Worm (Caenorhabditis elegans): Measurements from ENCODE around the gene best-17.

best-17 gene

DNA sequence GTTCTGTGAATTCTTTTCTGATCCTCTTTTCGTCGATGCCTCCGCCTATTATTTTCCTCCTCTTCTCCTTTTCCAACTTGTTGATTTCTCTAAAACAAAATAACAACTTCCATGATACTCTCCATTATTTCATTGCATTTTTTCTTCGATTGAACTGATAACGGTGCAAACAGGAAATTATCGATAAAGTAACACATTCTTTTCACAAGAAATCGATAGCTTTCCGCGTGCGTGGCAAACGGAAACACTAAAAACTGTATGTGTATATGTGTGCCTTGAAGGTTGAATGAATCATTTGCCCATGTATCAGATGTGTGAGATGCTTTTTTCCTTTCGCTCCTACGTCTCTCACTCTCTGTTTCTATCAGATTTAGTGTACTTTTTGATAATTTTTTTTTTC is 42.1 kb upstream of the best-17 start:
- TF ChIP-seq ztf-11 (tag; optimal IDR thresholded peaks at IDR 0.05) (no peak), nhr-2 (tag; optimal IDR thresholded peaks at IDR 0.05) (no peak), drap-1 (GFP tag; optimal IDR thresholded peaks at IDR 0.05) (no peak), unc-39 (tag; optimal IDR thresholded peaks at IDR 0.05) (no peak), lin-13 (tag; optimal IDR thresholded peaks at IDR 0.05) (no peak), bed-3 (GFP tag; optimal IDR thresholded peaks at IDR 0.05) (no peak), unc-120 (tag; optimal IDR thresholded peaks at IDR 0.05; ENCODE audit: poor library complexity, severe bottlenecking) (no peak), pha-4 (tag; optimal IDR thresholded peaks at IDR 0.05) (no peak), ham-2 (GFP tag; optimal IDR thresholded peaks at IDR 0.05) (no peak), ces-1 (GFP tag; optimal IDR thresholded peaks at IDR 0.05) (no peak), M03D4.4 (tag; optimal IDR thresholded peaks at IDR 0.05) (no peak), snpc-4 (tag; optimal IDR thresholded peaks at IDR 0.05) (no peak), sem-2 (GFP tag; optimal IDR thresholded peaks at IDR 0.05) (no peak), ceh-43 (GFP tag; optimal IDR thresholded peaks at IDR 0.05) (no peak), nhr-237 (tag; optimal IDR thresholded peaks at IDR 0.05) (no peak)

DNA sequence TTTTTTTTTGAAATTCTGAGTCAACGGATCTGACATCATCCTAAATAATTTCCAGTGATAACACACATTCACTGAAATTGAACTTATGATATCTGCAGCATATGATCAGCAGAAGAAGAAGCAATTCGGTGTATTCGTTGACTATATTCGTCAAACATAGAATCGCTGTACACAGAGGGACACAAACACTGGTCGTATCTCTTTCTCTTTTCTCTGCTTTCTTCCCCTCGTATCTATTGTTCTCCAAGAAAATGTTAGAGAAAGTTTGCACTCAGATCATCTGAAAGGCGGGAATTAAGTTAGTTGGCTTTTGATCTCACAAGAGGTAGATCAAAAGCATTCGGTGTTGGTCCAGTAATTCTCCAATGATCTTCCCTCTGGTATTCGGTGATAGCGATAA is 41.1 kb upstream of the best-17 start:
- TF ChIP-seq nhr-237 (tag; optimal IDR thresholded peaks at IDR 0.05): no peak

ce11 chrIII:649935-650334 is 40.5 kb upstream of the best-17 start:
- TF ChIP-seq hlh-1 (tag; optimal IDR thresholded peaks at IDR 0.05): no peak
- no peak for TF ChIP-seq snpc-4 (tag; optimal IDR thresholded peaks at IDR 0.05)
- TF ChIP-seq sem-2 (GFP tag; optimal IDR thresholded peaks at IDR 0.05): no peak
- TF ChIP-seq ceh-39 (tag; optimal IDR thresholded peaks at IDR 0.05): no peak
- no peak for TF ChIP-seq blmp-1 (tag; optimal IDR thresholded peaks at IDR 0.05)
- TF ChIP-seq unc-62 (GFP tag; optimal IDR thresholded peaks at IDR 0.05): no peak
- no peak for TF ChIP-seq M03D4.4 (tag; optimal IDR thresholded peaks at IDR 0.05)
- no peak for TF ChIP-seq ceh-43 (GFP tag; optimal IDR thresholded peaks at IDR 0.05)
- TF ChIP-seq bed-3 (GFP tag; optimal IDR thresholded peaks at IDR 0.05): no peak
- TF ChIP-seq tbx-8 (GFP tag; optimal IDR thresholded peaks at IDR 0.05): no peak
- no peak for TF ChIP-seq mls-2 (tag; optimal IDR thresholded peaks at IDR 0.05)
- no peak for TF ChIP-seq sptf-1 (tag; optimal IDR thresholded peaks at IDR 0.05)
- no peak for TF ChIP-seq ham-2 (GFP tag; optimal IDR thresholded peaks at IDR 0.05)
- no peak for TF ChIP-seq mab-5 (tag; optimal IDR thresholded peaks at IDR 0.05)
- TF ChIP-seq zip-8 (tag; optimal IDR thresholded peaks at IDR 0.05): no peak

DNA sequence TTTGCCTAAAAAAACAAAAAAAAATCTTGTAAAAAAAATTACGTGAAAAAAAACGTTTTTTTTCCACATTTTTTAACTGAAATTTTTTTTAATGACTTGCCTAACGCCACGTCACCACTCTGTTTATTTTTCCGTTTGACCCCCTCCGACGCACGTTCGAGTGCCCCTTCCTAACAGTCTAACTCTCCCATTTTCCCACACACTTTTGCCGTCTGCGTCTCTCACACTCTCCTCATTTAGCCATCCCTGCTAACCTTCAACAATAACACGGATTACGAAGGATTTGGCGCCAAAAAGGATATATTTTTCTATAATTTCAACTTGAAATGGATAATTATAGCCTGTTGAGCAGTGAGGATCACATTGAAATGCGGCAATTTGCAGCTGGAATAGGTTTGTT is 37.8 kb upstream of the best-17 start:
- TF ChIP-seq mls-2 (tag; optimal IDR thresholded peaks at IDR 0.05) (no peak), ceh-43 (GFP tag; optimal IDR thresholded peaks at IDR 0.05) (no peak), ceh-39 (tag; optimal IDR thresholded peaks at IDR 0.05) (no peak), mab-5 (tag; optimal IDR thresholded peaks at IDR 0.05) (no peak), M03D4.4 (tag; optimal IDR thresholded peaks at IDR 0.05) (no peak), cnd-1 (tag; optimal IDR thresholded peaks at IDR 0.05) (no peak), lsy-2 (tag; optimal IDR thresholded peaks at IDR 0.05) (no peak), nhr-2 (tag; optimal IDR thresholded peaks at IDR 0.05) (peak; percentile 1), zip-8 (tag; optimal IDR thresholded peaks at IDR 0.05) (no peak), ztf-11 (tag; optimal IDR thresholded peaks at IDR 0.05) (no peak), bed-3 (GFP tag; optimal IDR thresholded peaks at IDR 0.05) (no peak), nhr-28 (tag; optimal IDR thresholded peaks at IDR 0.05) (no peak), ham-2 (GFP tag; optimal IDR thresholded peaks at IDR 0.05) (peak; percentile 92), lin-13 (tag; optimal IDR thresholded peaks at IDR 0.05) (no peak), nhr-76 (tag; optimal IDR thresholded peaks at IDR 0.05) (no peak), lin-32 (GFP tag; optimal IDR thresholded peaks at IDR 0.05) (no peak), unc-120 (tag; optimal IDR thresholded peaks at IDR 0.05; ENCODE audit: poor library complexity, severe bottlenecking) (peak; percentile 63), flh-1 (GFP tag; optimal IDR thresholded peaks at IDR 0.05) (no peak), elt-1 (tag; optimal IDR thresholded peaks at IDR 0.05; ENCODE audit: borderline replicate concordance, insufficient read depth) (no peak), nhr-237 (tag; optimal IDR thresholded peaks at IDR 0.05) (no peak), nhr-12 (tag; optimal IDR thresholded peaks at IDR 0.05) (no peak), tbx-8 (GFP tag; optimal IDR thresholded peaks at IDR 0.05) (no peak), pha-4 (tag; optimal IDR thresholded peaks at IDR 0.05) (peak; percentile 53), mep-1 (tag; optimal IDR thresholded peaks at IDR 0.05) (peak; percentile 14), unc-39 (tag; optimal IDR thresholded peaks at IDR 0.05) (no peak), hlh-1 (tag; optimal IDR thresholded peaks at IDR 0.05) (no peak), drap-1 (GFP tag; optimal IDR thresholded peaks at IDR 0.05) (no peak), ceh-83 (GFP tag; optimal IDR thresholded peaks at IDR 0.05) (no peak), blmp-1 (tag; optimal IDR thresholded peaks at IDR 0.05) (no peak), sem-2 (GFP tag; optimal IDR thresholded peaks at IDR 0.05) (no peak), unc-62 (GFP tag; optimal IDR thresholded peaks at IDR 0.05) (no peak)
